Worm (Caenorhabditis elegans): ENCODE results near the gene maph-1.3.

The maph-1.3 gene

ce11 chrIII:3889896-3890295 is 45.2 kb downstream of the maph-1.3 start:
- TF ChIP-seq ama-1 (optimal IDR thresholded peaks at IDR 0.05) (no peak), dmd-4 (tag; optimal IDR thresholded peaks at IDR 0.05) (no peak), alr-1 (tag; optimal IDR thresholded peaks at IDR 0.05) (no peak), mab-5 (tag; optimal IDR thresholded peaks at IDR 0.05) (no peak), lsy-2 (tag; optimal IDR thresholded peaks at IDR 0.05) (no peak)

ce11 chrIII:3893992-3894391 is 49.3 kb downstream of the maph-1.3 start:
- no peak for TF ChIP-seq nhr-77 (tag; optimal IDR thresholded peaks at IDR 0.05)
- peak; percentile 84 for TF ChIP-seq fos-1 (tag; optimal IDR thresholded peaks at IDR 0.05)

Data from whole organism, L2 larva.